Worm (Caenorhabditis elegans) whole organism, midembryonic: ENCODE measurements around the gene C52A10.3.

Experiments used
- T22C8.4 ChIP-seq: fragments of 200-800 bp; sonication (Bioruptor generic); IDR thresholded peaks from 2 replicates; pipeline ENCODE4 v1.3.6; 2022; ENCODE audit warnings: missing genetic modification characterization, missing compliant biosample characterization
- cog-1 ChIP-seq: sonication (generic microtip); optimal IDR thresholded peaks from 2 replicates; lab custom pipeline; 2016; ENCODE audit warnings: missing genetic modification characterization, missing compliant biosample characterization
- flt-1 ChIP-seq: fragments of 200-800 bp; sonication (Bioruptor generic); IDR thresholded peaks from 2 replicates; pipeline ENCODE4 v1.3.6; 2022; ENCODE audit warnings: missing genetic modification characterization, missing compliant biosample characterization
- klf-2 ChIP-seq: fragments of 200-800 bp; sonication (Bioruptor generic); conservative IDR thresholded peaks from 2 replicates; pipeline ENCODE4 v1.3.6; 2022; ENCODE audit warnings: missing genetic modification reagents, missing genetic modification characterization, missing compliant biosample characterization
- med-1 ChIP-seq: sonication (generic microtip); optimal IDR thresholded peaks from 2 replicates; lab custom pipeline; 2017; ENCODE audit warnings: missing genetic modification characterization, mild to moderate bottlenecking, missing compliant biosample characterization, antibody characterized with exemption, missing genetic modification reagents; ENCODE audit not compliant: insufficient read depth
- ref-1 ChIP-seq: fragments of 200-800 bp; sonication (Bioruptor generic); conservative IDR thresholded peaks from 2 replicates; pipeline ENCODE4 v1.3.6; 2022; ENCODE audit warnings: missing genetic modification reagents, missing genetic modification characterization, missing compliant biosample characterization
- tab-1 ChIP-seq: fragments of 200-800 bp; sonication (Bioruptor generic); IDR thresholded peaks from 2 replicates; pipeline ENCODE4 v1.3.6; 2022; ENCODE audit warnings: missing genetic modification characterization, missing compliant biosample characterization
- ztf-23 ChIP-seq: fragments of 200-800 bp; sonication (Bioruptor generic); IDR thresholded peaks from 2 replicates; pipeline ENCODE4 v1.3.6; 2022; ENCODE audit warnings: missing genetic modification reagents, missing genetic modification characterization, missing compliant biosample characterization
- ztf-29 ChIP-seq: fragments of 200-800 bp; sonication (Bioruptor generic); IDR thresholded peaks from 2 replicates; pipeline ENCODE4 v1.3.6; 2022; ENCODE audit warnings: missing genetic modification reagents, missing genetic modification characterization, missing compliant biosample characterization

The C52A10.3 gene

DNA sequence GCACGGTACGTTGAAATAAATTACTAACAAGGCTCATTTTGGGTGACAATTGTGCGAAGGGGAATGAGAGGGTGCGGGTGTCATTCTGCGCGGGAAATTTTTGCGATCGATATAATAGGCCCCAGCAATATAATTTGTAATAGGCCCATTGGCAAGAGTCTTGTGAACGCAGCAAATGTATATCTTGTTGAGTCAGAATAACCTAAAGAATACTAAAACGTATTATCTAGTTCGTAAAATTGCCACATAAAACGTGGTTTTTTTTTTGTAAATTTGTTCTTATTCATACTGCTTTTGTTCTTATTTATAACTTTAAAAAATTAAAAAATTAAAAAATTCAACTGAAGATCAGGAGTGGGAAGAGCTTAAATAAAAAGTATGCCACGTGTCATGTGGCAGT lies at the start of gene C52A10.3:
C52A10.3 (minus strand) TSS at position 101 of the 400 bp plus-strand sequence.
- TF ChIP-seq cog-1 (tag; lab: Kevin White, UChicago) (no peak), ref-1 (GFP tag; lab: Robert Waterston, UW) (no peak), ztf-29 (GFP tag; lab: Robert Waterston, UW) (no peak), T22C8.4 (GFP tag; lab: Robert Waterston, UW) (no peak), ztf-23 (GFP tag; lab: Robert Waterston, UW) (no peak), flt-1 (GFP tag; lab: Robert Waterston, UW) (no peak), med-1 (GFP tag; lab: Kevin White, UChicago) (no peak), klf-2 (GFP tag; lab: Robert Waterston, UW) (no peak), tab-1 (no peak)

- no peak for TF ChIP-seq ref-1 (GFP tag; lab: Robert Waterston, UW)
- TF ChIP-seq ztf-23 (GFP tag; lab: Robert Waterston, UW): no peak
- TF ChIP-seq flt-1 (GFP tag; lab: Robert Waterston, UW): no peak
- TF ChIP-seq klf-2 (GFP tag; lab: Robert Waterston, UW): no peak
- TF ChIP-seq tab-1: no peak
- TF ChIP-seq T22C8.4 (GFP tag; lab: Robert Waterston, UW): no peak
These were observed 49.4 kb upstream of the C52A10.3 start for ce11 chrV:5288676-5289075.

- TF ChIP-seq flt-1 (GFP tag; lab: Robert Waterston, UW) (no peak), tab-1 (no peak), med-1 (GFP tag; lab: Kevin White, UChicago) (no peak), klf-2 (GFP tag; lab: Robert Waterston, UW) (no peak), cog-1 (tag; lab: Kevin White, UChicago) (no peak), ztf-23 (GFP tag; lab: Robert Waterston, UW) (no peak), ztf-29 (GFP tag; lab: Robert Waterston, UW) (no peak), ref-1 (GFP tag; lab: Robert Waterston, UW) (no peak), T22C8.4 (GFP tag; lab: Robert Waterston, UW) (no peak)
These were observed 48.0 kb upstream of the C52A10.3 start, which contains the start of gene Y49G5A.1 for ce11 chrV:5287273-5287672. TSS of gene Y49G5A.1 (minus strand) at chrV:5287373.

DNA sequence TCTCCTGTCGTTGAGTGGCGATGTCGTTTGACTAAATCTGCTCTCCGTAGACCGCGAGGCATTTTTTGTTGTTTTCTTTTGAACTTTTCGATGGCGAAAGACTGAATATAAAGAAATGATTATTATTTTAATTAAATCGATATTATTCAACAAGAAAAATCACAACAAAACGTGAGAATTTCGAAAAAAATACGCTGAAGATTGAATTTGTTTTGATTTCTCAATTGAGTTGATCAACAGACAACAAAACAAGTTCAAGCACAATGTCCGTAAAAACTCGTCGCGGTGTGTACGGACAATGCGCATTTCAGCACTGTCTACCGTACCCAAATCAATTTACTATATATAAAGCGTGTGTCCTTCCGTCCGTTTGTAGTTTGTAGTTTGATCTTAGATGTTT lies 38.7 kb upstream of the C52A10.3 start, which contains the start of gene B0238.9:
B0238.9 (minus strand) TSS at position 101 of the 400 bp plus-strand sequence.
- TF ChIP-seq T22C8.4 (GFP tag; lab: Robert Waterston, UW) (no peak), flt-1 (GFP tag; lab: Robert Waterston, UW) (no peak), klf-2 (GFP tag; lab: Robert Waterston, UW) (no peak), ztf-29 (GFP tag; lab: Robert Waterston, UW) (no peak), med-1 (GFP tag; lab: Kevin White, UChicago) (no peak), cog-1 (tag; lab: Kevin White, UChicago) (no peak)

ce11 chrV:5275426-5276007 lies 36.2 kb upstream of the C52A10.3 start:
- TF ChIP-seq ref-1 (GFP tag; lab: Robert Waterston, UW) (no peak), cog-1 (tag; lab: Kevin White, UChicago) (no peak), ztf-23 (GFP tag; lab: Robert Waterston, UW) (no peak), med-1 (GFP tag; lab: Kevin White, UChicago) (no peak), ztf-29 (GFP tag; lab: Robert Waterston, UW) (no peak), flt-1 (GFP tag; lab: Robert Waterston, UW) (no peak), klf-2 (GFP tag; lab: Robert Waterston, UW) (no peak), tab-1 (no peak), T22C8.4 (GFP tag; lab: Robert Waterston, UW) (no peak)

DNA sequence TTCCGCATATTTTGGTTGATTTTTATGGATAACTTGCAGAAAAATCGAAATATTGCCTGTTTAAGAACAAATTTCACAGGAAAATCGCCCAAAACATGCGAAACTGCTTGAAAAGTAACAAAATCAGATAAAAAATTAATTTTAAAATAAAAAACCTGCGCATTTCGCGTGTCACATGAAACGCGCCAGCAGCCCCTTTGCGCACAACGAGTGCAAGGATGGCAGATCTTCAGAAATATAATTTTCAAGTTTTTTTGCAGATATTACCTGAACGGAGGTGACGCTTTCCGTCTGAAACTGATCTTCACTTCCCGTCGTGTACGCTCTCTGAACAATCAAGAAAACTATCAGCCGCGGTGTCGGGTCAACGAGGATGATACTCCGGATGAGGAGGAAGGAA lies 35.7 kb upstream of the C52A10.3 start:
- TF ChIP-seq T22C8.4 (GFP tag; lab: Robert Waterston, UW): no peak
- TF ChIP-seq ztf-23 (GFP tag; lab: Robert Waterston, UW): no peak
- TF ChIP-seq cog-1 (tag; lab: Kevin White, UChicago): no peak
- no peak for TF ChIP-seq klf-2 (GFP tag; lab: Robert Waterston, UW)
- TF ChIP-seq ref-1 (GFP tag; lab: Robert Waterston, UW): no peak
- TF ChIP-seq ztf-29 (GFP tag; lab: Robert Waterston, UW): no peak
- TF ChIP-seq med-1 (GFP tag; lab: Kevin White, UChicago): no peak
- 0 out of 2 replicates have a peak, but pooled peaks have one; percentile 26 for TF ChIP-seq tab-1
- TF ChIP-seq flt-1 (GFP tag; lab: Robert Waterston, UW): 0 out of 2 replicates have a peak, but pooled peaks have one; percentile 14

DNA sequence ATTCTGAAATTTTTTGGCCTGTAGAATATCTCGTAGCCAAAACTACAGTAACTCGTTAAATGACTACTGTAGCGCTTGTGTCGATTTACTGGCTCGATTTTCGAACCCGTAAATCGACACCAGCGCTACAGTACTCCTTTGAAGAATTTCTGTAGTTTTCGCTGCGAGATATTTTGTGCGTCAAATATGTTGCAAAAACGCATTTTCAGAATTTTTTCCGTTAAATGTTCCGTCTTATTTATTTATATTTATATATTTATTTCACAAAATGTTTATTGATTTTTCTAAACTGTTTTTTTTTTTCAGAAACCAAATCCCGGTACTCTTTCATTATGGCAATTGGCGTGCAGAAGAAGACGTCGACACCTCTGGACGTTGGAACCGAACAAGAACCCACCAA lies 34.5 kb upstream of the C52A10.3 start, which contains the start of gene natc-2:
natc-2 (plus strand) TSS at position 301 of the 400 bp plus-strand sequence.
- TF ChIP-seq ref-1 (GFP tag; lab: Robert Waterston, UW) (no peak), klf-2 (GFP tag; lab: Robert Waterston, UW) (no peak), tab-1 (no peak)

DNA sequence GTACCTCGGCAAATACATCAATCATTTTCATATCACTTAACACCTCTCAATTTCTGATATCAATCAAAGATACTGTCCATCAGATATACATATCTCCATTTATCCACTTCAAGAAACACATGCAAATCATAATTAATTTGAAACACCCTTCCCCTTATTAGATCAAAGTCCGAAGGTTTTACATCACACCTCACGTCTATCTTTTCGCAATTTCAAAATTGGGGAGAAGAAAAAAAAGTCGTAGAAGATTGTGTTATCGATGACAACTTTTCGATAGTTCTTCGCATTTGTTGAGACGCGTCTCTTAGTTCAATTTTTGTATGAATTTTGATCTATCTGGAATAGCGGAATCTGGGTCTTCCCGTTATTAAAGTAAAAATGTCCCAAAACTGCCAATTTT lies 33.9 kb upstream of the C52A10.3 start:
- TF ChIP-seq klf-2 (GFP tag; lab: Robert Waterston, UW) (no peak), cog-1 (tag; lab: Kevin White, UChicago) (no peak), ref-1 (GFP tag; lab: Robert Waterston, UW) (no peak), ztf-29 (GFP tag; lab: Robert Waterston, UW) (no peak), med-1 (GFP tag; lab: Kevin White, UChicago) (no peak)

DNA sequence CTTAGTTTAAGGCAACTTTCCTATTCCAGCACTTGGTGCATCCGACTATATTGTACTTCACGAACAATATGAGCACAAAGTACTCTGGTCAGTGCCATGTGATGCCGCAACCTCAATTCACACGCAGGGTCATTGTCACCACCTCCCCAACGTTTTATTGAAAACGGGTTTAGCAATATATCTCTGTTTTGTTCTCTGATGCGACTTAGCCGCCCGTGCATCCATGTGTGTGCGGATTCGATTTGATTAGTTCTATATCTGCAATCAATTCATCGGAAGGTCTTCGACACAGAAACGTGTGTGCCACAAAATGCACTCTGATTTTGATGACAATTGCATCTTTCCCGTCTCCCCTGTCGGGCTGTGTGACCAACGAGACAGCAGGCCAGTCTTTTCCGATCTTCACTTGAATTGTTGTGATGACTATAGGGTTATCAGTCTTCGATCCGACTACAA lies 33.3 kb upstream of the C52A10.3 start:
- no peak for TF ChIP-seq cog-1 (tag; lab: Kevin White, UChicago)
- TF ChIP-seq ztf-23 (GFP tag; lab: Robert Waterston, UW): no peak
- no peak for TF ChIP-seq T22C8.4 (GFP tag; lab: Robert Waterston, UW)
- TF ChIP-seq tab-1: no peak
- no peak for TF ChIP-seq med-1 (GFP tag; lab: Kevin White, UChicago)
- 0 out of 2 replicates have a peak, but pooled peaks have one; percentile 20 for TF ChIP-seq flt-1 (GFP tag; lab: Robert Waterston, UW)
- TF ChIP-seq klf-2 (GFP tag; lab: Robert Waterston, UW): no peak
- TF ChIP-seq ztf-29 (GFP tag; lab: Robert Waterston, UW): no peak
